Fruit fly (Drosophila melanogaster) whole organism, embryonic: ENCODE results near the gene fwd.
A peak's percentile ranks its signal among the peaks of the same experiment; 100 is the strongest.

ENCODE experiments used
- Atf6 ChIP-seq: fragments of 200-800 bp; sonication (Bioruptor generic); IDR thresholded peaks from 2 replicates; pipeline ENCODE4 v1.3.6; 2022; ENCODE audit warnings: missing biosample characterization, missing genetic modification characterization
- BEAF-32 ChIP-seq: fragments of 200-800 bp; sonication (Bioruptor generic); optimal IDR thresholded peaks from 3 replicates; lab custom pipeline; 2017; ENCODE audit warnings: missing biosample characterization, missing genetic modification characterization, mild to moderate bottlenecking, moderate library complexity, missing genetic modification reagents
- CG10147 ChIP-seq: fragments of 200-800 bp; sonication (Bioruptor generic); optimal IDR thresholded peaks from 2 replicates; lab custom pipeline; 2019; ENCODE audit warnings: missing biosample characterization, mild to moderate bottlenecking, missing genetic modification characterization, moderate library complexity
- CG10366 ChIP-seq: fragments of 200-800 bp; sonication (Bioruptor generic); IDR thresholded peaks from 2 replicates; pipeline ENCODE4 v1.3.6; 2022; ENCODE audit warnings: missing biosample characterization, missing genetic modification characterization
- CG10543 ChIP-seq: fragments of 200-800 bp; sonication (Bioruptor generic); optimal IDR thresholded peaks from 3 replicates; lab custom pipeline; 2017; ENCODE audit warnings: missing biosample characterization, mild to moderate bottlenecking, missing genetic modification characterization, moderate library complexity
- CG13287 ChIP-seq: fragments of 200-800 bp; sonication (Bioruptor generic); IDR thresholded peaks from 2 replicates; pipeline ENCODE4 v1.3.6; 2022; ENCODE audit warnings: missing biosample characterization, missing genetic modification characterization; ENCODE audit not compliant: partially characterized antibody
- CG17359 ChIP-seq: fragments of 200-800 bp; sonication (Bioruptor generic); optimal IDR thresholded peaks from 3 replicates; lab custom pipeline; 2018; ENCODE audit warnings: missing biosample characterization, mild to moderate bottlenecking, missing genetic modification characterization, moderate library complexity
- CG17829 ChIP-seq: fragments of 200-800 bp; optimal IDR thresholded peaks from 2 replicates; lab custom pipeline; 2019; ENCODE audit warnings: missing biosample characterization, mild to moderate bottlenecking, missing genetic modification characterization, moderate library complexity
- CG18476 ChIP-seq: fragments of 200-800 bp; sonication (Bioruptor generic); optimal IDR thresholded peaks from 2 replicates; lab custom pipeline; 2016; ENCODE audit warnings: missing biosample characterization, mild to moderate bottlenecking, missing genetic modification characterization
- CG18599 ChIP-seq: fragments of 200-800 bp; sonication (Bioruptor generic); optimal IDR thresholded peaks from 3 replicates; lab custom pipeline; 2017; ENCODE audit warnings: missing biosample characterization, missing genetic modification characterization, mild to moderate bottlenecking, moderate library complexity, missing genetic modification reagents
- CG2199 ChIP-seq: fragments of 200-800 bp; sonication (Bioruptor generic); IDR thresholded peaks from 3 replicates; pipeline ENCODE4 v1.3.6; 2022; ENCODE audit warnings: missing biosample characterization, missing genetic modification characterization
- CG30431 ChIP-seq: fragments of 200-800 bp; sonication (Bioruptor generic); optimal IDR thresholded peaks from 2 replicates; lab custom pipeline; 2017; ENCODE audit warnings: missing biosample characterization, missing genetic modification characterization
- CG32532 ChIP-seq: fragments of 200-800 bp; sonication (Bioruptor generic); IDR thresholded peaks from 2 replicates; pipeline ENCODE4 v1.3.6; 2022; ENCODE audit warnings: missing biosample characterization, missing genetic modification characterization
- CG3281 ChIP-seq: fragments of 200-800 bp; sonication (Bioruptor generic); optimal IDR thresholded peaks from 3 replicates; lab custom pipeline; 2017; ENCODE audit warnings: missing biosample characterization, mild to moderate bottlenecking, missing genetic modification characterization
- CG3847 ChIP-seq: fragments of 200-800 bp; sonication (Bioruptor generic); IDR thresholded peaks from 2 replicates; pipeline ENCODE4 v1.3.6; 2022; ENCODE audit warnings: missing biosample characterization, missing genetic modification characterization
- CG3995 ChIP-seq: fragments of 200-800 bp; sonication (Bioruptor generic); optimal IDR thresholded peaks from 3 replicates; lab custom pipeline; 2016; ENCODE audit warnings: missing biosample characterization, missing genetic modification characterization
- CG43689 ChIP-seq: fragments of 200-800 bp; sonication (Bioruptor generic); IDR thresholded peaks from 2 replicates; pipeline ENCODE4 v1.3.6; 2022; ENCODE audit warnings: missing biosample characterization, missing genetic modification characterization
- CG6854 ChIP-seq: fragments of 200-800 bp; sonication (Bioruptor generic); optimal IDR thresholded peaks from 3 replicates; lab custom pipeline; 2017; ENCODE audit warnings: missing biosample characterization, mild to moderate bottlenecking, missing genetic modification characterization
- CG8290 ChIP-seq, 3 experiments: fragments of 200-800 bp; sonication (Bioruptor generic); optimal IDR thresholded peaks; 2 replicates each; lab custom pipeline; 2016 to 2019; ENCODE audit warnings: missing biosample characterization in 3 of 3, missing genetic modification characterization in 3 of 3, mild to moderate bottlenecking in 2 of 3, moderate library complexity in 1 of 3
- CG8359 ChIP-seq: fragments of 200-800 bp; sonication (Bioruptor generic); optimal IDR thresholded peaks from 2 replicates; lab custom pipeline; 2017; ENCODE audit warnings: missing biosample characterization, mild to moderate bottlenecking, missing genetic modification characterization, borderline replicate concordance
- Deaf1 ChIP-seq: fragments of 200-800 bp; optimal IDR thresholded peaks from 3 replicates; lab custom pipeline; 2019; ENCODE audit warnings: missing biosample characterization, mild to moderate bottlenecking, missing genetic modification characterization, moderate library complexity
- Dfd ChIP-seq, 2 experiments: fragments of >200 bp; optimal IDR thresholded peaks; 2 replicates each; lab custom pipeline; 2017; ENCODE audit warnings: missing biosample characterization in 2 of 2, missing genetic modification characterization in 2 of 2
- E2f2 ChIP-seq: fragments of 200-800 bp; sonication (Bioruptor generic); IDR thresholded peaks from 2 replicates; pipeline ENCODE4 v1.3.6; 2022; ENCODE audit warnings: missing biosample characterization, missing genetic modification characterization
- Eip74EF ChIP-seq, 2 experiments: fragments of 200-800 bp in 1 of 2; fragments of >200 bp in 1 of 2; sonication (Bioruptor generic) in 1 of 2; optimal IDR thresholded peaks; 2 replicates each; lab custom pipeline; 2017 to 2019; ENCODE audit warnings: missing biosample characterization in 2 of 2, missing genetic modification characterization in 2 of 2, mild to moderate bottlenecking in 1 of 2, moderate library complexity in 1 of 2
- Ets65A ChIP-seq: fragments of 200-800 bp; sonication (Bioruptor generic); peaks from one replicate; lab custom pipeline; 2016; ENCODE audit warnings: missing biosample characterization, missing genetic modification characterization
- Fer1 ChIP-seq: fragments of 200-800 bp; sonication (Bioruptor generic); optimal IDR thresholded peaks from 2 replicates; lab custom pipeline; 2017; ENCODE audit warnings: missing biosample characterization, mild to moderate bottlenecking, missing genetic modification characterization
- Hmr ChIP-seq: fragments of 200-800 bp; sonication (Bioruptor generic); optimal IDR thresholded peaks from 3 replicates; lab custom pipeline; 2017; ENCODE audit warnings: mild to moderate bottlenecking, missing biosample characterization, missing genetic modification reagents, missing genetic modification characterization
- Hr78 ChIP-seq, 2 experiments: fragments of 200-800 bp in 1 of 2; fragments of >200 bp in 1 of 2; sonication (Bioruptor generic) in 1 of 2; optimal IDR thresholded peaks; 2 replicates each; lab custom pipeline; 2017 to 2019; ENCODE audit warnings: missing biosample characterization in 2 of 2, missing genetic modification characterization in 2 of 2, mild to moderate bottlenecking in 1 of 2, moderate library complexity in 1 of 2
- Lhr ChIP-seq: fragments of 200-800 bp; sonication (Bioruptor generic); optimal IDR thresholded peaks from 3 replicates; lab custom pipeline; 2017; ENCODE audit warnings: mild to moderate bottlenecking, missing biosample characterization, missing genetic modification reagents, missing genetic modification characterization
- Meics ChIP-seq: fragments of 200-800 bp; sonication (Bioruptor generic); optimal IDR thresholded peaks from 2 replicates; lab custom pipeline; 2017; ENCODE audit warnings: missing biosample characterization, mild to moderate bottlenecking, missing genetic modification characterization
- Neu2 ChIP-seq: fragments of 200-800 bp; sonication (Bioruptor generic); optimal IDR thresholded peaks from 3 replicates; lab custom pipeline; 2016; ENCODE audit warnings: missing biosample characterization, missing genetic modification characterization, borderline replicate concordance
- Nf-YC ChIP-seq: fragments of 200-800 bp; optimal IDR thresholded peaks from 3 replicates; lab custom pipeline; 2019; ENCODE audit warnings: missing biosample characterization, mild to moderate bottlenecking, missing genetic modification characterization, moderate library complexity
- Usf ChIP-seq: fragments of 200-800 bp; sonication (Bioruptor generic); optimal IDR thresholded peaks from 2 replicates; lab custom pipeline; 2017; ENCODE audit warnings: missing genotype, missing biosample characterization, missing genetic modification characterization
- al ChIP-seq: fragments of 200-800 bp; sonication (Bioruptor generic); IDR thresholded peaks from 2 replicates; pipeline ENCODE4 v1.3.6; 2022; ENCODE audit warnings: missing biosample characterization, missing genetic modification characterization
- bigmax ChIP-seq: fragments of 200-800 bp; sonication (Bioruptor generic); optimal IDR thresholded peaks from 2 replicates; lab custom pipeline; 2018; ENCODE audit warnings: missing biosample characterization, mild to moderate bottlenecking, missing genetic modification characterization
- caup ChIP-seq: fragments of 200-800 bp; sonication (Bioruptor generic); optimal IDR thresholded peaks from 3 replicates; lab custom pipeline; 2017; ENCODE audit warnings: missing biosample characterization, mild to moderate bottlenecking, missing genetic modification characterization, moderate library complexity; ENCODE audit not compliant: severe bottlenecking
- croc ChIP-seq: fragments of 200-800 bp; sonication (Bioruptor generic); conservative IDR thresholded peaks from 3 replicates; pipeline ENCODE4 v1.3.6; 2022; ENCODE audit warnings: missing biosample characterization, missing genetic modification characterization
- cwo ChIP-seq: fragments of 200-800 bp; sonication (Bioruptor generic); optimal IDR thresholded peaks from 3 replicates; lab custom pipeline; 2017; ENCODE audit warnings: missing biosample characterization, missing genetic modification characterization, mild to moderate bottlenecking, moderate library complexity, missing genetic modification reagents
- dysf ChIP-seq: fragments of 200-800 bp; sonication (Bioruptor generic); IDR thresholded peaks from 3 replicates; pipeline ENCODE4 v1.3.6; 2022; ENCODE audit warnings: missing biosample characterization, missing genetic modification characterization
- exex ChIP-seq: fragments of 200-800 bp; sonication (Bioruptor generic); optimal IDR thresholded peaks from 4 replicates; lab custom pipeline; 2018; ENCODE audit warnings: missing biosample characterization, mild to moderate bottlenecking, missing genetic modification characterization, moderate library complexity
- grau ChIP-seq: fragments of 200-800 bp; optimal IDR thresholded peaks from 3 replicates; lab custom pipeline; 2019; ENCODE audit warnings: missing biosample characterization, mild to moderate bottlenecking, missing genetic modification characterization, moderate library complexity
- knrl ChIP-seq: fragments of 200-800 bp; sonication (Bioruptor generic); IDR thresholded peaks from 3 replicates; pipeline ENCODE4 v1.3.6; 2022; ENCODE audit warnings: missing biosample characterization, missing genetic modification characterization; ENCODE audit not compliant: partially characterized antibody
- luna ChIP-seq: fragments of 200-800 bp; sonication (Bioruptor generic); optimal IDR thresholded peaks from 2 replicates; lab custom pipeline; 2016; ENCODE audit warnings: missing biosample characterization, missing genetic modification characterization
- mam ChIP-seq: fragments of 200-800 bp; sonication (Bioruptor generic); optimal IDR thresholded peaks from 3 replicates; lab custom pipeline; 2016; ENCODE audit warnings: missing biosample characterization, missing genetic modification characterization
- onecut ChIP-seq: fragments of 200-800 bp; sonication (Bioruptor generic); IDR thresholded peaks from 2 replicates; pipeline ENCODE4 v1.3.6; 2022; ENCODE audit warnings: missing biosample characterization, missing genetic modification characterization
- salm ChIP-seq: fragments of 200-800 bp; sonication (Bioruptor generic); optimal IDR thresholded peaks from 2 replicates; lab custom pipeline; 2018; ENCODE audit warnings: missing biosample characterization, mild to moderate bottlenecking, missing genetic modification characterization
- slbo ChIP-seq: fragments of 200-800 bp; sonication (Bioruptor generic); IDR thresholded peaks from 2 replicates; pipeline ENCODE4 v1.3.6; 2022; ENCODE audit warnings: missing biosample characterization, missing genetic modification characterization
- sr ChIP-seq: fragments of 200-800 bp; sonication (Bioruptor generic); IDR thresholded peaks from 3 replicates; pipeline ENCODE4 v1.3.6; 2022; ENCODE audit warnings: missing biosample characterization, missing genetic modification characterization
- zf30C ChIP-seq: fragments of 200-800 bp; sonication (Bioruptor generic); optimal IDR thresholded peaks from 3 replicates; lab custom pipeline; 2018; ENCODE audit warnings: missing biosample characterization, mild to moderate bottlenecking, missing genetic modification characterization

The fwd gene

dm6 chr3L:339072-339471 is 19.4 kb upstream of the fwd start (continued):
- TF ChIP-seq BEAF-32 (no peak), luna (GFP tag; lab: Kevin White, UChicago) (no peak), CG10147 (GFP tag; lab: Kevin White, UChicago) (no peak), E2f2 (GFP tag; lab: Robert Waterston, UW) (peak; percentile 35; the same call in 1 of the 2 replicates), CG3995 (GFP tag; lab: Kevin White, UChicago) (no peak), CG6854 (GFP tag; lab: Kevin White, UChicago) (no peak), CG10366 (peak; percentile 82), Deaf1 (tag; lab: Kevin White, UChicago) (peak; percentile 4), grau (peak; percentile 13), CG18599 (peak; percentile 42), CG2199 (GFP tag; lab: Robert Waterston, UW) (0 out of 3 replicates have a peak, but pooled peaks have one; percentile 7), zf30C (GFP tag; lab: Kevin White, UChicago) (peak; percentile 65), mam (GFP tag; lab: Kevin White, UChicago) (peak; percentile 10), salm (tag; lab: Kevin White, UChicago) (no peak), CG3847 (GFP tag; lab: Robert Waterston, UW) (peak; percentile 16; the same call in 1 of the 2 replicates), sr (GFP tag; lab: Robert Waterston, UW) (peak; percentile 54; the same call in 1 of the 3 replicates), exex (tag; lab: Kevin White, UChicago) (peak; percentile 30), cwo (peak; percentile 6), slbo (GFP tag; lab: Robert Waterston, UW) (peak; percentile 41; the same call in 1 of the 2 replicates), Fer1 (GFP tag; lab: Kevin White, UChicago) (peak; percentile 44), CG8359 (no peak), croc (no peak), onecut (GFP tag; lab: Robert Waterston, UW) (no peak), CG17359 (tag; lab: Kevin White, UChicago) (peak; percentile 21), CG8290 (GFP tag; optimal IDR thresholded peaks at IDR 0.05; lab: Kevin White, UChicago) (no peak), CG8290 (tag; optimal IDR thresholded peaks at IDR 0.05; lab: Kevin White, UChicago) (peak in 1 of 2 experiments; percentile 66), CG18476 (GFP tag; lab: Kevin White, UChicago) (no peak), Eip74EF (GFP tag; optimal IDR thresholded peaks at IDR 0.05; lab: Kevin White, UChicago) (no peak), CG10543 (GFP tag; lab: Kevin White, UChicago) (peak; percentile 24), Meics (GFP tag; lab: Kevin White, UChicago) (peak; percentile 6), bigmax (GFP tag; lab: Kevin White, UChicago) (no peak), CG13287 (0 out of 2 replicates have a peak, but pooled peaks have one; percentile 12), caup (peak; percentile 8), CG43689 (no peak), Hr78 (GFP tag; optimal IDR thresholded peaks at IDR 0.05; lab: Kevin White, UChicago) (peak in 1 of 2 experiments; percentile 32), CG30431 (no peak), Usf (GFP tag; lab: Kevin White, UChicago) (no peak), Nf-YC (tag; lab: Kevin White, UChicago) (peak; percentile 29), Dfd (GFP tag; optimal IDR thresholded peaks at IDR 0.05; lab: Kevin White, UChicago) (no peak), Atf6 (GFP tag; lab: Robert Waterston, UW) (0 out of 2 replicates have a peak, but pooled peaks have one; percentile 21), CG3281 (GFP tag; lab: Kevin White, UChicago) (peak; percentile 15), al (GFP tag; lab: Robert Waterston, UW) (no peak), Hmr (GFP tag; lab: Kevin White, UChicago) (no peak), Lhr (GFP tag; lab: Kevin White, UChicago) (no peak), knrl (GFP tag; lab: Robert Waterston, UW) (no peak), CG32532 (peak; percentile 26; the same call in 1 of the 2 replicates), dysf (no peak), Neu2 (GFP tag; lab: Kevin White, UChicago) (no peak), CG17829 (tag; lab: Kevin White, UChicago) (peak; percentile 4), Ets65A (GFP tag; lab: Kevin White, UChicago) (peak; percentile 57)
